Worm (Caenorhabditis elegans) whole organism, L3 larva: ENCODE results near the gene srx-114.

ENCODE experiments used
- R02D3.7 ChIP-seq: fragments of 150-350 bp; optimal IDR thresholded peaks from 2 replicates; lab custom pipeline; 2014; ENCODE audit warnings: missing biosample characterization, missing genetic modification characterization
- ZK546.5 ChIP-seq: sonication (generic microtip); optimal IDR thresholded peaks from 2 replicates; lab custom pipeline; 2017; ENCODE audit warnings: missing biosample characterization, missing genetic modification characterization
- aly-2 ChIP-seq: fragments of 150-350 bp; optimal IDR thresholded peaks from 2 replicates; lab custom pipeline; 2014; ENCODE audit warnings: missing biosample characterization, missing genetic modification characterization
- ama-1 ChIP-seq: fragments of 150-350 bp; optimal IDR thresholded peaks from 2 replicates; lab custom pipeline; 2018
- ceh-16 ChIP-seq: sonication (generic microtip); optimal IDR thresholded peaks from 2 replicates; lab custom pipeline; 2017; ENCODE audit warnings: missing biosample characterization, missing genetic modification characterization
- ceh-28 ChIP-seq: fragments of 150-350 bp; optimal IDR thresholded peaks from 2 replicates; lab custom pipeline; 2014; ENCODE audit warnings: missing biosample characterization, missing genetic modification reagents, missing genetic modification characterization
- ceh-82 ChIP-seq: fragments of 150-350 bp; optimal IDR thresholded peaks from 2 replicates; lab custom pipeline; 2014; ENCODE audit warnings: missing biosample characterization, missing genetic modification characterization
- daf-12 ChIP-seq: fragments of 150-350 bp; optimal IDR thresholded peaks from 2 replicates; lab custom pipeline; 2014; ENCODE audit warnings: missing biosample characterization, missing genetic modification reagents, missing genetic modification characterization
- egl-27 ChIP-seq: sonication (generic microtip); optimal IDR thresholded peaks from 4 replicates; lab custom pipeline; 2017; ENCODE audit warnings: missing biosample characterization, missing genetic modification reagents, missing genetic modification characterization
- egl-5 ChIP-seq: fragments of 150-350 bp; optimal IDR thresholded peaks from 2 replicates; lab custom pipeline; 2017; ENCODE audit warnings: missing biosample characterization, missing genetic modification reagents, missing genetic modification characterization, inconsistent platforms
- elt-1 ChIP-seq: fragments of 150-350 bp; optimal IDR thresholded peaks from 2 replicates; lab custom pipeline; 2014; ENCODE audit warnings: missing biosample characterization, missing genetic modification characterization
- elt-2 ChIP-seq: sonication (generic microtip); optimal IDR thresholded peaks from 2 replicates; lab custom pipeline; 2016; ENCODE audit warnings: missing genetic modification reagents, mild to moderate bottlenecking, missing genetic modification characterization, missing compliant biosample characterization
- elt-3 ChIP-seq, 3 experiments: fragments of 150-350 bp in 1 of 3; sonication (generic microtip) in 2 of 3; optimal IDR thresholded peaks; 2 replicates in 2 of 3; 4 replicates in 1 of 3; lab custom pipeline; 2014 to 2017; ENCODE audit warnings: missing biosample characterization in 3 of 3, missing genetic modification characterization in 3 of 3
- fkh-10 ChIP-seq: sonication (generic microtip); optimal IDR thresholded peaks from 2 replicates; lab custom pipeline; 2017; ENCODE audit warnings: missing biosample characterization, missing genetic modification reagents, missing genetic modification characterization
- fkh-2 ChIP-seq: fragments of 150-350 bp; optimal IDR thresholded peaks from 2 replicates; lab custom pipeline; 2014; ENCODE audit warnings: missing biosample characterization, missing genetic modification reagents, missing genetic modification characterization
- hmg-11 ChIP-seq: sonication (generic microtip); optimal IDR thresholded peaks from 2 replicates; lab custom pipeline; 2016; ENCODE audit warnings: missing genetic modification characterization, missing compliant biosample characterization
- jun-1 ChIP-seq: fragments of 150-350 bp; optimal IDR thresholded peaks from 2 replicates; lab custom pipeline; 2014; ENCODE audit warnings: missing biosample characterization, missing genetic modification reagents, missing genetic modification characterization
- lin-15B ChIP-seq: fragments of 150-350 bp; optimal IDR thresholded peaks from 2 replicates; lab custom pipeline; 2014; ENCODE audit warnings: missing biosample characterization, missing genetic modification characterization
- lin-39 ChIP-seq: fragments of 150-350 bp; optimal IDR thresholded peaks from 2 replicates; lab custom pipeline; 2018; ENCODE audit warnings: missing biosample characterization, missing genetic modification reagents, missing genetic modification characterization
- lsy-12 ChIP-seq: sonication (generic microtip); optimal IDR thresholded peaks from 2 replicates; lab custom pipeline; 2016; ENCODE audit warnings: mild to moderate bottlenecking, missing genetic modification characterization, missing compliant biosample characterization
- mml-1 ChIP-seq: fragments of 150-350 bp; sonication (generic microtip); optimal IDR thresholded peaks from 3 replicates; lab custom pipeline; 2014; ENCODE audit warnings: missing biosample characterization, missing genetic modification characterization
- nfya-1 ChIP-seq: sonication (generic microtip); optimal IDR thresholded peaks from 2 replicates; lab custom pipeline; 2017; ENCODE audit warnings: missing genetic modification characterization, mild to moderate bottlenecking, missing compliant biosample characterization, antibody characterized with exemption, moderate library complexity; ENCODE audit not compliant: insufficient read depth
- nhr-11 ChIP-seq: fragments of 150-350 bp; optimal IDR thresholded peaks from 2 replicates; lab custom pipeline; 2014; ENCODE audit warnings: missing biosample characterization, missing genetic modification characterization
- nhr-12 ChIP-seq: fragments of 150-350 bp; optimal IDR thresholded peaks from 2 replicates; lab custom pipeline; 2014; ENCODE audit warnings: missing biosample characterization, missing genetic modification characterization
- nhr-237 ChIP-seq: fragments of 150-350 bp; optimal IDR thresholded peaks from 2 replicates; lab custom pipeline; 2014; ENCODE audit warnings: missing biosample characterization, missing genetic modification characterization
- nhr-25 ChIP-seq: sonication (generic microtip); optimal IDR thresholded peaks from 2 replicates; lab custom pipeline; 2017; ENCODE audit warnings: missing biosample characterization, missing genetic modification characterization
- nhr-28 ChIP-seq: fragments of 150-350 bp; optimal IDR thresholded peaks from 2 replicates; lab custom pipeline; 2014; ENCODE audit warnings: missing biosample characterization, missing genetic modification characterization
- nhr-67 ChIP-seq: fragments of 150-350 bp; optimal IDR thresholded peaks from 2 replicates; lab custom pipeline; 2014; ENCODE audit warnings: missing biosample characterization, missing genetic modification characterization
- nhr-76 ChIP-seq: fragments of 150-350 bp; sonication (generic microtip); optimal IDR thresholded peaks from 5 replicates; lab custom pipeline; 2014; ENCODE audit warnings: missing biosample characterization, missing genetic modification characterization
- nhr-77 ChIP-seq: fragments of 150-350 bp; optimal IDR thresholded peaks from 2 replicates; lab custom pipeline; 2014; ENCODE audit warnings: missing biosample characterization, missing genetic modification characterization
- pha-4 ChIP-seq: fragments of 150-350 bp; optimal IDR thresholded peaks from 2 replicates; lab custom pipeline; 2014; ENCODE audit warnings: missing biosample characterization, missing genetic modification reagents, missing genetic modification characterization
- pqm-1 ChIP-seq: fragments of 150-350 bp; optimal IDR thresholded peaks from 2 replicates; lab custom pipeline; 2017; ENCODE audit warnings: missing biosample characterization, missing genetic modification characterization, inconsistent platforms
- sea-2 ChIP-seq: fragments of 150-350 bp; sonication (generic microtip); optimal IDR thresholded peaks from 4 replicates; lab custom pipeline; 2014; ENCODE audit warnings: missing biosample characterization, missing genetic modification reagents, missing genetic modification characterization
- skn-1 ChIP-seq: fragments of 150-350 bp; optimal IDR thresholded peaks from 2 replicates; lab custom pipeline; 2014; ENCODE audit warnings: missing biosample characterization, missing genetic modification characterization
- tbx-2 ChIP-seq: sonication (generic microtip); optimal IDR thresholded peaks from 2 replicates; lab custom pipeline; 2016; ENCODE audit warnings: mild to moderate bottlenecking, missing genetic modification characterization, missing compliant biosample characterization
- zag-1 ChIP-seq: fragments of 150-350 bp; optimal IDR thresholded peaks from 2 replicates; lab custom pipeline; 2014; ENCODE audit warnings: missing biosample characterization, missing genetic modification characterization
- ztf-4 ChIP-seq: fragments of 150-350 bp; optimal IDR thresholded peaks from 2 replicates; lab custom pipeline; 2014; ENCODE audit warnings: missing biosample characterization, missing genetic modification characterization

The srx-114 gene

ce11 chrII:5407548-5407947, 25.4 kb downstream of the srx-114 start, which contains the start of gene clec-141:
Gene clec-141, minus strand, starts transcription at chrII:5407648.
- TF ChIP-seq nhr-76 (tag; lab: Kevin White, UChicago) (no peak), nhr-12 (tag; lab: Kevin White, UChicago) (no peak), ceh-82 (tag; lab: Kevin White, UChicago) (no peak), ama-1 (lab: Kevin White, UChicago) (no peak), pha-4 (tag; lab: Kevin White, UChicago) (no peak), nfya-1 (tag; lab: Kevin White, UChicago) (no peak), ZK546.5 (tag; lab: Kevin White, UChicago) (no peak)

ce11 chrII:5399201-5399600, 33.8 kb downstream of the srx-114 start, which contains the start of gene mog-5:
Gene mog-5, plus strand, starts transcription at chrII:5399538.
- TF ChIP-seq fkh-2: no peak
- no peak for TF ChIP-seq ztf-4 (tag; lab: Kevin White, UChicago)
- peak; percentile 50 for TF ChIP-seq pha-4 (tag; lab: Kevin White, UChicago)
- no peak for TF ChIP-seq sea-2
- TF ChIP-seq R02D3.7 (tag; lab: Kevin White, UChicago): no peak
- peak; percentile 40 for TF ChIP-seq elt-2 (tag; lab: Kevin White, UChicago)
- peak; percentile 30 for TF ChIP-seq hmg-11

- TF ChIP-seq hmg-11 (peak; percentile 22), daf-12 (no peak), mml-1 (tag; lab: Kevin White, UChicago) (no peak), fkh-10 (GFP tag; lab: Kevin White, UChicago) (no peak)
- TF ChIP-seq, all 47 proteins: peak for 1
Measured at ce11 chrII:5398779-5399178, 34.2 kb downstream of the srx-114 start, which contains the start of gene fbxl-3. Gene fbxl-3, minus strand, starts transcription at chrII:5398902.

ce11 chrII:5395594-5395993, 37.4 kb downstream of the srx-114 start, which contains the start of gene pink-1:
Gene pink-1, minus strand, starts transcription at chrII:5395694.
- TF ChIP-seq nhr-28 (tag; lab: Kevin White, UChicago): no peak
- TF ChIP-seq nhr-67 (tag; lab: Kevin White, UChicago): no peak
- TF ChIP-seq lin-39 (tag; lab: Kevin White, UChicago): no peak
- no peak for TF ChIP-seq lin-15B (tag; lab: Kevin White, UChicago)
- TF ChIP-seq nhr-12 (tag; lab: Kevin White, UChicago): no peak
- TF ChIP-seq jun-1: no peak
- no peak for TF ChIP-seq fkh-10 (GFP tag; lab: Kevin White, UChicago)
- TF ChIP-seq ceh-16: no peak

- TF ChIP-seq mml-1 (tag; lab: Kevin White, UChicago) (no peak), tbx-2 (tag; lab: Kevin White, UChicago) (no peak), egl-27 (tag; lab: Kevin White, UChicago) (no peak), nhr-25 (tag; lab: Kevin White, UChicago) (no peak), aly-2 (tag; lab: Kevin White, UChicago) (no peak), fkh-2 (no peak), nhr-11 (tag; lab: Kevin White, UChicago) (no peak)
Measured at ce11 chrII:5393090-5393489, 39.9 kb downstream of the srx-114 start, which contains the start of gene brap-2. Gene brap-2, minus strand, starts transcription at chrII:5393190.

- no peak for TF ChIP-seq skn-1 (tag; lab: Kevin White, UChicago)
- no peak for TF ChIP-seq R02D3.7 (tag; lab: Kevin White, UChicago)
- no peak for TF ChIP-seq aly-2 (tag; lab: Kevin White, UChicago)
- no peak for TF ChIP-seq tbx-2 (tag; lab: Kevin White, UChicago)
- TF ChIP-seq nhr-76 (tag; lab: Kevin White, UChicago): no peak
- no peak for TF ChIP-seq nhr-11 (tag; lab: Kevin White, UChicago)
- no peak for TF ChIP-seq nhr-67 (tag; lab: Kevin White, UChicago)
- no peak for TF ChIP-seq fkh-2
- no peak for TF ChIP-seq nhr-12 (tag; lab: Kevin White, UChicago)
Measured at ce11 chrII:5391447-5391846, 41.5 kb downstream of the srx-114 start.

ce11 chrII:5389831-5390323, 43.1 kb downstream of the srx-114 start, which contains the start of gene ndx-6:
Gene ndx-6, minus strand, starts transcription at chrII:5389881.
- TF ChIP-seq nhr-11 (tag; lab: Kevin White, UChicago) (no peak), nhr-77 (tag; lab: Kevin White, UChicago) (no peak), egl-5 (peak; percentile 64), R02D3.7 (tag; lab: Kevin White, UChicago) (peak; percentile 61), ceh-82 (tag; lab: Kevin White, UChicago) (peak; percentile 11), nhr-28 (tag; lab: Kevin White, UChicago) (no peak), elt-1 (tag; lab: Kevin White, UChicago) (no peak), ceh-28 (peak; percentile 55), jun-1 (peak; percentile 71), nhr-237 (tag; lab: Kevin White, UChicago) (no peak), mml-1 (tag; lab: Kevin White, UChicago) (no peak), zag-1 (no peak), lin-15B (tag; lab: Kevin White, UChicago) (peak; percentile 75), elt-3 (tag; optimal IDR thresholded peaks at IDR 0.05; lab: Kevin White, UChicago) (no peak), daf-12 (no peak), pqm-1 (tag; lab: Kevin White, UChicago) (peak; percentile 29), egl-27 (tag; lab: Kevin White, UChicago) (no peak), lsy-12 (tag; lab: Kevin White, UChicago) (peak; percentile 26), ztf-4 (tag; lab: Kevin White, UChicago) (peak; percentile 58), aly-2 (tag; lab: Kevin White, UChicago) (peak; percentile 5), ZK546.5 (tag; lab: Kevin White, UChicago) (no peak), ama-1 (lab: Kevin White, UChicago) (peak; percentile 73)
